Fruit fly (Drosophila melanogaster) whole organism, embryonic: ENCODE data around the gene CG8097.

ENCODE experiments used
- Asciz ChIP-seq: fragments of 200-800 bp; sonication (Bioruptor generic); optimal IDR thresholded peaks from 2 replicates; lab custom pipeline; 2017; ENCODE audit warnings: missing biosample characterization, mild to moderate bottlenecking, missing genetic modification characterization, missing genetic modification reagents
- CG10147 ChIP-seq: fragments of 200-800 bp; sonication (Bioruptor generic); optimal IDR thresholded peaks from 2 replicates; lab custom pipeline; 2019; ENCODE audit warnings: missing biosample characterization, mild to moderate bottlenecking, missing genetic modification characterization, moderate library complexity
- CG10274 ChIP-seq: fragments of 200-800 bp; sonication (Bioruptor generic); optimal IDR thresholded peaks from 3 replicates; lab custom pipeline; 2017; ENCODE audit warnings: missing biosample characterization, mild to moderate bottlenecking, missing genetic modification characterization
- CG11085 ChIP-seq: fragments of 200-800 bp; sonication (Bioruptor generic); IDR thresholded peaks from 2 replicates; pipeline ENCODE4 v1.3.6; 2022; ENCODE audit warnings: missing biosample characterization, missing genetic modification characterization
- CG13775 ChIP-seq: fragments of 200-800 bp; sonication (Bioruptor generic); optimal IDR thresholded peaks from 3 replicates; lab custom pipeline; 2017; ENCODE audit warnings: missing biosample characterization, mild to moderate bottlenecking, missing genetic modification characterization
- CG15011 ChIP-seq: fragments of 200-800 bp; sonication (Bioruptor generic); optimal IDR thresholded peaks from 3 replicates; lab custom pipeline; 2018; ENCODE audit warnings: missing biosample characterization, mild to moderate bottlenecking, missing genetic modification characterization
- CG18262 ChIP-seq: fragments of 200-800 bp; optimal IDR thresholded peaks from 3 replicates; lab custom pipeline; 2019; ENCODE audit warnings: missing biosample characterization, mild to moderate bottlenecking, missing genetic modification characterization, moderate library complexity
- CG2199 ChIP-seq: fragments of 200-800 bp; sonication (Bioruptor generic); IDR thresholded peaks from 3 replicates; pipeline ENCODE4 v1.3.6; 2022; ENCODE audit warnings: missing biosample characterization, missing genetic modification characterization
- CG30431 ChIP-seq: fragments of 200-800 bp; sonication (Bioruptor generic); optimal IDR thresholded peaks from 2 replicates; lab custom pipeline; 2017; ENCODE audit warnings: missing biosample characterization, missing genetic modification characterization
- CG33213 ChIP-seq: fragments of 200-800 bp; sonication (Bioruptor generic); optimal IDR thresholded peaks from 3 replicates; lab custom pipeline; 2016; ENCODE audit warnings: missing biosample characterization, missing genetic modification characterization
- CG3726 ChIP-seq: fragments of 200-800 bp; sonication (Bioruptor generic); IDR thresholded peaks from 3 replicates; pipeline ENCODE4, ENCODE4 v1.3.6; 2022; ENCODE audit warnings: missing biosample characterization, missing genetic modification characterization
- CG4282 ChIP-seq: fragments of 200-800 bp; sonication (Bioruptor generic); optimal IDR thresholded peaks from 2 replicates; lab custom pipeline; 2016; ENCODE audit warnings: missing biosample characterization, missing genetic modification characterization
- CG4328 ChIP-seq: fragments of 200-800 bp; sonication (Bioruptor generic); optimal IDR thresholded peaks from 3 replicates; lab custom pipeline; 2017; ENCODE audit warnings: missing biosample characterization, missing genetic modification reagents, missing genetic modification characterization
- CG4360 ChIP-seq: fragments of 200-800 bp; sonication (Bioruptor generic); IDR thresholded peaks from 2 replicates; pipeline ENCODE4 v1.3.6; 2022; ENCODE audit warnings: missing biosample characterization, missing genetic modification characterization
- CG6683 ChIP-seq: fragments of 200-800 bp; sonication (Bioruptor generic); optimal IDR thresholded peaks from 2 replicates; lab custom pipeline; 2017; ENCODE audit warnings: missing biosample characterization, mild to moderate bottlenecking, missing genetic modification characterization, missing genetic modification reagents
- CG6765 ChIP-seq: fragments of 200-800 bp; sonication (Bioruptor generic); optimal IDR thresholded peaks from 3 replicates; lab custom pipeline; 2017; ENCODE audit warnings: missing biosample characterization, mild to moderate bottlenecking, missing genetic modification characterization
- CG7786 ChIP-seq: fragments of 200-800 bp; sonication (Bioruptor generic); optimal IDR thresholded peaks from 2 replicates; lab custom pipeline; 2016; ENCODE audit warnings: missing biosample characterization, missing genetic modification characterization
- CG8089 ChIP-seq: fragments of 200-800 bp; sonication (Bioruptor generic); optimal IDR thresholded peaks from 3 replicates; lab custom pipeline; 2016; ENCODE audit warnings: missing biosample characterization, missing genetic modification characterization
- CG8765 ChIP-seq: fragments of 200-800 bp; sonication (Bioruptor generic); IDR thresholded peaks from 2 replicates; pipeline ENCODE4 v1.3.6; 2022; ENCODE audit warnings: missing biosample characterization, missing genetic modification characterization
- CHES-1-like ChIP-seq: fragments of 200-800 bp; sonication (Bioruptor generic); optimal IDR thresholded peaks from 2 replicates; lab custom pipeline; 2016; ENCODE audit warnings: missing biosample characterization, missing genetic modification characterization
- Chrac-16 ChIP-seq: fragments of 200-800 bp; sonication (Bioruptor generic); optimal IDR thresholded peaks from 3 replicates; lab custom pipeline; 2016; ENCODE audit warnings: missing biosample characterization, missing genetic modification characterization
- CkIIα-i1 ChIP-seq: fragments of 200-800 bp; sonication (Bioruptor generic); IDR thresholded peaks from 2 replicates; pipeline ENCODE4 v1.3.6; 2022; ENCODE audit warnings: missing biosample characterization, missing genetic modification characterization
- Dbx ChIP-seq: fragments of 200-800 bp; sonication (Bioruptor generic); IDR thresholded peaks from 3 replicates; pipeline ENCODE4 v1.3.6; 2022; ENCODE audit warnings: missing biosample characterization, missing genetic modification characterization
- E2f2 ChIP-seq: fragments of 200-800 bp; sonication (Bioruptor generic); IDR thresholded peaks from 2 replicates; pipeline ENCODE4 v1.3.6; 2022; ENCODE audit warnings: missing biosample characterization, missing genetic modification characterization
- Hand ChIP-seq: fragments of 200-800 bp; sonication (Bioruptor generic); optimal IDR thresholded peaks from 2 replicates; lab custom pipeline; 2017; ENCODE audit warnings: mild to moderate bottlenecking, missing biosample characterization, missing genetic modification reagents, missing genetic modification characterization
- HmgZ ChIP-seq: fragments of 200-800 bp; sonication (Bioruptor generic); optimal IDR thresholded peaks from 2 replicates; lab custom pipeline; 2018; ENCODE audit warnings: missing biosample characterization, mild to moderate bottlenecking, missing genetic modification characterization
- Hr39 ChIP-seq: fragments of >200 bp; optimal IDR thresholded peaks from 2 replicates; lab custom pipeline; 2017
- Kr ChIP-seq: fragments of 200-800 bp; sonication (Bioruptor generic); optimal IDR thresholded peaks from 2 replicates; lab custom pipeline; 2017; ENCODE audit warnings: missing biosample characterization, mild to moderate bottlenecking, missing genetic modification characterization
- NFAT ChIP-seq: fragments of 200-800 bp; sonication (Bioruptor generic); IDR thresholded peaks from 2 replicates; pipeline ENCODE4 v1.3.6; 2022; ENCODE audit warnings: missing biosample characterization, missing genetic modification characterization
- Opbp ChIP-seq: fragments of 200-800 bp; sonication (Bioruptor generic); IDR thresholded peaks from 3 replicates; pipeline ENCODE4 v1.3.6; 2022; ENCODE audit warnings: missing biosample characterization, missing genetic modification characterization; ENCODE audit not compliant: partially characterized antibody
- Optix ChIP-seq: fragments of 200-800 bp; sonication (Bioruptor generic); IDR thresholded peaks from 3 replicates; pipeline ENCODE4 v1.3.6; 2022; ENCODE audit warnings: missing biosample characterization, missing genetic modification characterization
- Rfx ChIP-seq: fragments of 200-800 bp; sonication (Bioruptor generic); IDR thresholded peaks from 2 replicates; pipeline ENCODE4 v1.3.6; 2022; ENCODE audit warnings: missing biosample characterization, missing genetic modification characterization
- Taf1 ChIP-seq: fragments of 200-800 bp; sonication (Bioruptor generic); IDR thresholded peaks from 2 replicates; pipeline ENCODE4 v1.3.6; 2022; ENCODE audit warnings: missing biosample characterization, missing genetic modification characterization
- ap ChIP-seq: fragments of 200-800 bp; sonication (Bioruptor generic); IDR thresholded peaks from 2 replicates; pipeline ENCODE4 v1.3.6; 2022; ENCODE audit warnings: missing biosample characterization, missing genetic modification characterization
- cas ChIP-seq: fragments of 200-800 bp; sonication (Bioruptor generic); IDR thresholded peaks from 2 replicates; pipeline ENCODE4 v1.3.6; 2022; ENCODE audit warnings: missing biosample characterization, missing genetic modification characterization
- cato ChIP-seq: fragments of 200-800 bp; sonication (Bioruptor generic); optimal IDR thresholded peaks from 2 replicates; lab custom pipeline; 2016; ENCODE audit warnings: missing biosample characterization, missing genetic modification characterization, borderline replicate concordance
- dimm ChIP-seq: fragments of 200-800 bp; sonication (Bioruptor generic); IDR thresholded peaks from 2 replicates; pipeline ENCODE4 v1.3.6; 2022; ENCODE audit warnings: missing biosample characterization, missing genetic modification characterization
- en ChIP-seq: fragments of 200-800 bp; sonication (Bioruptor generic); optimal IDR thresholded peaks from 2 replicates; lab custom pipeline; 2016; ENCODE audit warnings: missing biosample characterization, missing genetic modification characterization
- esg ChIP-seq: fragments of 200-800 bp; sonication (Bioruptor generic); conservative IDR thresholded peaks from 2 replicates; pipeline ENCODE4 v1.3.6; 2022; ENCODE audit warnings: missing biosample characterization, missing genetic modification characterization
- fru ChIP-seq: fragments of >200 bp; optimal IDR thresholded peaks from 2 replicates; lab custom pipeline; 2017
- gsb-n ChIP-seq: fragments of 200-800 bp; sonication (Bioruptor generic); optimal IDR thresholded peaks from 3 replicates; lab custom pipeline; 2018; ENCODE audit warnings: missing biosample characterization, mild to moderate bottlenecking, missing genetic modification characterization
- lola ChIP-seq, 3 experiments: fragments of >200 bp in 2 of 3; fragments of 200-800 bp in 1 of 3; sonication (Bioruptor generic) in 1 of 3; optimal IDR thresholded peaks; 2 replicates each; lab custom pipeline; 2017 to 2019; ENCODE audit warnings: missing biosample characterization in 3 of 3, missing genetic modification characterization in 3 of 3, mild to moderate bottlenecking in 1 of 3, moderate library complexity in 1 of 3
- pb ChIP-seq: fragments of 200-800 bp; sonication (Bioruptor generic); optimal IDR thresholded peaks from 3 replicates; lab custom pipeline; 2016; ENCODE audit warnings: missing biosample characterization, missing genetic modification characterization
- prd ChIP-seq, 3 experiments: fragments of >200 bp in 2 of 3; fragments of 200-800 bp in 1 of 3; sonication (Bioruptor generic) in 1 of 3; optimal IDR thresholded peaks in 2 of 3; IDR thresholded peaks in 1 of 3; 2 replicates in 2 of 3; 3 replicates in 1 of 3; pipeline versions ENCODE4 v1.3.6 to Lab custom; 2017 to 2022; ENCODE audit warnings: missing biosample characterization in 1 of 3, missing genetic modification characterization in 1 of 3
- sc ChIP-seq, 3 experiments: fragments of >200 bp in 2 of 3; fragments of 200-800 bp in 1 of 3; sonication (Bioruptor generic) in 1 of 3; optimal IDR thresholded peaks; 2 replicates in 2 of 3; 3 replicates in 1 of 3; lab custom pipeline; 2017; ENCODE audit warnings: mild to moderate bottlenecking in 1 of 3, missing biosample characterization in 1 of 3, missing genetic modification characterization in 1 of 3, missing genetic modification reagents in 1 of 3
- sd ChIP-seq: fragments of 200-800 bp; sonication (Bioruptor generic); optimal IDR thresholded peaks from 3 replicates; lab custom pipeline; 2018; ENCODE audit warnings: missing biosample characterization, mild to moderate bottlenecking, missing genetic modification characterization, moderate library complexity
- seq ChIP-seq: fragments of 200-800 bp; sonication (Bioruptor generic); IDR thresholded peaks from 2 replicates; pipeline ENCODE4 v1.3.6; 2022; ENCODE audit warnings: missing biosample characterization, missing genetic modification characterization
- ssp ChIP-seq: fragments of 200-800 bp; sonication (Bioruptor generic); IDR thresholded peaks from 2 replicates; pipeline ENCODE4 v1.3.6; 2022; ENCODE audit warnings: missing biosample characterization, missing genetic modification characterization
- stc ChIP-seq: fragments of 200-800 bp; sonication (Bioruptor generic); IDR thresholded peaks from 2 replicates; pipeline ENCODE4 v1.3.6; 2022; ENCODE audit warnings: missing biosample characterization, missing genetic modification characterization
- trh ChIP-seq: fragments of 200-800 bp; sonication (Bioruptor generic); optimal IDR thresholded peaks from 2 replicates; lab custom pipeline; 2016; ENCODE audit warnings: missing biosample characterization, missing genetic modification characterization
- twi ChIP-seq: fragments of 200-800 bp; optimal IDR thresholded peaks from 2 replicates; lab custom pipeline; 2019; ENCODE audit warnings: missing biosample characterization, mild to moderate bottlenecking, missing genetic modification characterization, moderate library complexity

The CG8097 gene

dm6 chrX:15615426-15615825, 32.5 kb downstream of the CG8097 start:
- TF ChIP-seq esg (GFP tag; lab: Robert Waterston, UW) (peak; percentile 39; the same call in 1 of the 2 replicates), dimm (GFP tag; lab: Robert Waterston, UW) (no peak; the same call in 1 of the 2 replicates), Rfx (GFP tag; lab: Robert Waterston, UW) (peak; percentile 46; the same call in 1 of the 2 replicates), seq (GFP tag; lab: Robert Waterston, UW) (no peak; the same call in 1 of the 2 replicates), CG6683 (GFP tag; lab: Kevin White, UChicago) (no peak), NFAT (GFP tag; lab: Robert Waterston, UW) (no peak), E2f2 (peak; percentile 23; the same call in 1 of the 2 replicates), ap (GFP tag; lab: Robert Waterston, UW) (peak; percentile 13; the same call in 1 of the 2 replicates), gsb-n (tag; lab: Kevin White, UChicago) (peak; percentile 39), CG8765 (GFP tag; lab: Robert Waterston, UW) (no peak; the same call in 1 of the 2 replicates), trh (GFP tag; lab: Kevin White, UChicago) (no peak), CG6765 (no peak), CG10147 (peak; percentile 14), lola (GFP tag; optimal IDR thresholded peaks at IDR 0.05; lab: Kevin White, UChicago) (peak in 1 of 3 experiments; percentile 47), prd (optimal IDR thresholded peaks at IDR 0.05; lab: Kevin White, UChicago) (no peak), prd (GFP tag; IDR thresholded peaks at IDR 0.05; lab: Robert Waterston, UW) (peak; percentile 72), fru (no peak), Chrac-16 (GFP tag; lab: Kevin White, UChicago) (peak; percentile 30), stc (peak; percentile 70), CG30431 (GFP tag; lab: Kevin White, UChicago) (no peak), CG2199 (no peak), Asciz (GFP tag; lab: Kevin White, UChicago) (peak; percentile 53), CG8089 (GFP tag; lab: Kevin White, UChicago) (no peak), Hand (GFP tag; lab: Kevin White, UChicago) (no peak), cas (no peak), HmgZ (tag; lab: Kevin White, UChicago) (no peak), sd (tag; lab: Kevin White, UChicago) (no peak), CG4328 (no peak), cato (GFP tag; lab: Kevin White, UChicago) (no peak), Kr (GFP tag; lab: Kevin White, UChicago) (no peak), CHES-1-like (GFP tag; lab: Kevin White, UChicago) (peak; percentile 34), CG7786 (peak; percentile 6), twi (tag; lab: Kevin White, UChicago) (peak; percentile 10), Dbx (GFP tag; lab: Robert Waterston, UW) (no peak), CG10274 (GFP tag; lab: Kevin White, UChicago) (no peak), CG11085 (GFP tag; lab: Robert Waterston, UW) (no peak), CkIIα-i1 (no peak), sc (optimal IDR thresholded peaks at IDR 0.05; lab: Kevin White, UChicago) (no peak), sc (GFP tag; optimal IDR thresholded peaks at IDR 0.05; lab: Kevin White, UChicago) (peak; percentile 10), ssp (no peak), CG33213 (GFP tag; lab: Kevin White, UChicago) (peak; percentile 13), Taf1 (GFP tag; lab: Robert Waterston, UW) (no peak), CG15011 (no peak), CG18262 (tag; lab: Kevin White, UChicago) (peak; percentile 66), CG4282 (no peak), pb (GFP tag; lab: Kevin White, UChicago) (no peak), CG4360 (GFP tag; lab: Robert Waterston, UW) (no peak), Opbp (GFP tag; lab: Robert Waterston, UW) (no peak), CG3726 (GFP tag; lab: Robert Waterston, UW) (0 out of 3 replicates have a peak, but pooled peaks have one; percentile 16), Optix (GFP tag; lab: Robert Waterston, UW) (no peak), Hr39 (lab: Kevin White, UChicago) (no peak), en (GFP tag; lab: Kevin White, UChicago) (no peak), CG13775 (GFP tag; lab: Kevin White, UChicago) (peak; percentile 40)
